Worm (Caenorhabditis elegans) whole organism, L4 larva: Measurements from ENCODE around the gene C05C10.7.

ENCODE experiments used
- dmd-8 ChIP-seq: fragments of 200-800 bp; sonication (Bioruptor generic); IDR thresholded peaks from 2 replicates; pipeline ENCODE4 v1.3.6; 2022; ENCODE audit warnings: missing genetic modification characterization, missing compliant biosample characterization
- jun-1 ChIP-seq: fragments of 150-350 bp; optimal IDR thresholded peaks from 2 replicates; lab custom pipeline; 2014; ENCODE audit warnings: missing biosample characterization, missing genetic modification reagents, missing genetic modification characterization
- nhr-102 ChIP-seq: sonication (generic microtip); optimal IDR thresholded peaks from 2 replicates; lab custom pipeline; 2016; ENCODE audit warnings: mild to moderate bottlenecking, missing genetic modification characterization, moderate library complexity, missing compliant biosample characterization

- TF ChIP-seq dmd-8 (GFP tag; lab: Robert Waterston, UW) (no peak), jun-1 (tag; lab: Kevin White, UChicago) (no peak), nhr-102 (tag; lab: Kevin White, UChicago) (no peak)
Measured at ce11 chrII:9976405-9976804, 37.6 kb upstream of the C05C10.7 start, which contains the start of gene R53.8.
